Worm (Caenorhabditis elegans) whole organism, young adult: ENCODE data around the gene Y69E1A.8.

Experiments used
- B0336.3 ChIP-seq: fragments of 200-800 bp; sonication (Bioruptor generic); IDR thresholded peaks from 2 replicates; pipeline ENCODE4 v1.3.6; 2022; ENCODE audit warnings: missing genetic modification characterization, missing compliant biosample characterization
- D2030.7 ChIP-seq: fragments of 200-800 bp; sonication (Bioruptor generic); IDR thresholded peaks from 2 replicates; pipeline ENCODE4 v1.3.6; 2022; ENCODE audit warnings: missing genetic modification reagents, missing genetic modification characterization, missing compliant biosample characterization
- F33H1.4 ChIP-seq: fragments of 200-800 bp; sonication (Bioruptor generic); IDR thresholded peaks from 2 replicates; pipeline ENCODE4 v1.3.6; 2022; ENCODE audit warnings: missing genetic modification reagents, missing genetic modification characterization, missing compliant biosample characterization
- F52B5.7 ChIP-seq: sonication (generic microtip); optimal IDR thresholded peaks from 2 replicates; lab custom pipeline; 2016; ENCODE audit warnings: mild to moderate bottlenecking, missing genetic modification characterization, missing compliant biosample characterization
- F57A8.1 ChIP-seq: fragments of 200-800 bp; sonication (Bioruptor generic); optimal IDR thresholded peaks from 2 replicates; lab custom pipeline; 2018; ENCODE audit warnings: mild to moderate bottlenecking, missing genetic modification characterization, moderate library complexity, missing compliant biosample characterization
- Y53G8AR.9 ChIP-seq: fragments of 200-800 bp; sonication (Bioruptor generic); conservative IDR thresholded peaks from 2 replicates; pipeline ENCODE4 v1.3.6; 2022; ENCODE audit warnings: missing genetic modification reagents, missing genetic modification characterization, missing compliant biosample characterization
- akir-1 ChIP-seq: fragments of 200-800 bp; sonication (Bioruptor generic); optimal IDR thresholded peaks from 2 replicates; lab custom pipeline; 2018; ENCODE audit warnings: mild to moderate bottlenecking, missing genetic modification characterization, moderate library complexity, missing compliant biosample characterization
- ama-1 ChIP-seq, 3 experiments: fragments of 150-350 bp in 1 of 3; sonication (generic microtip) in 2 of 3; optimal IDR thresholded peaks; 2 replicates each; lab custom pipeline; 2014 to 2018; ENCODE audit warnings: missing biosample characterization in 2 of 3, missing genetic modification characterization in 2 of 3, missing genetic modification reagents in 2 of 3
- atf-7 ChIP-seq: sonication (generic microtip); optimal IDR thresholded peaks from 2 replicates; lab custom pipeline; 2017; ENCODE audit warnings: mild to moderate bottlenecking, missing genetic modification characterization, missing compliant biosample characterization
- athp-1 ChIP-seq: sonication (generic microtip); optimal IDR thresholded peaks from 2 replicates; lab custom pipeline; 2017; ENCODE audit warnings: mild to moderate bottlenecking, missing genetic modification characterization, missing compliant biosample characterization
- cebp-2 ChIP-seq: fragments of 200-800 bp; sonication (Bioruptor generic); IDR thresholded peaks from 2 replicates; pipeline ENCODE4 v1.3.6; 2022; ENCODE audit warnings: missing genetic modification characterization, missing compliant biosample characterization
- ceh-91 ChIP-seq: fragments of 200-800 bp; sonication (Bioruptor generic); IDR thresholded peaks from 2 replicates; pipeline ENCODE4 v1.3.6; 2022; ENCODE audit warnings: missing genetic modification reagents, missing genetic modification characterization, missing compliant biosample characterization
- dox-1 ChIP-seq: fragments of 200-800 bp; sonication (Bioruptor generic); IDR thresholded peaks from 2 replicates; pipeline ENCODE4 v1.3.6; 2022; ENCODE audit warnings: missing genetic modification reagents, missing genetic modification characterization, missing compliant biosample characterization
- egl-18 ChIP-seq: fragments of 200-800 bp; sonication (Bioruptor generic); IDR thresholded peaks from 2 replicates; pipeline ENCODE4 v1.3.6; 2022; ENCODE audit warnings: missing genetic modification reagents, missing genetic modification characterization, missing compliant biosample characterization
- ekl-4 ChIP-seq: fragments of 200-800 bp; sonication (Bioruptor generic); IDR thresholded peaks from 2 replicates; pipeline ENCODE4 v1.3.6; 2022; ENCODE audit warnings: missing genetic modification reagents, missing genetic modification characterization, missing compliant biosample characterization
- hsf-1 ChIP-seq: fragments of 200-800 bp; sonication (Bioruptor generic); IDR thresholded peaks from 2 replicates; pipeline ENCODE4 v1.3.6; 2022; ENCODE audit warnings: missing genetic modification reagents, missing genetic modification characterization, missing compliant biosample characterization
- lin-40 ChIP-seq: sonication (generic microtip); optimal IDR thresholded peaks from 2 replicates; lab custom pipeline; 2016; ENCODE audit warnings: missing genetic modification characterization, mild to moderate bottlenecking, missing compliant biosample characterization, missing genotype, missing genetic modification reagents
- lsl-1 ChIP-seq: fragments of 200-800 bp; sonication (Bioruptor generic); optimal IDR thresholded peaks from 2 replicates; lab custom pipeline; 2018; ENCODE audit warnings: mild to moderate bottlenecking, missing genetic modification characterization, moderate library complexity, missing compliant biosample characterization
- madf-3 ChIP-seq: fragments of 200-800 bp; sonication (Bioruptor generic); IDR thresholded peaks from 2 replicates; pipeline ENCODE4 v1.3.6; 2022; ENCODE audit warnings: missing genetic modification reagents, missing genetic modification characterization, missing compliant biosample characterization
- madf-6 ChIP-seq: fragments of 200-800 bp; sonication (Bioruptor generic); IDR thresholded peaks from 2 replicates; pipeline ENCODE4 v1.3.6; 2022; ENCODE audit warnings: missing genetic modification reagents, missing genetic modification characterization, missing compliant biosample characterization
- madf-8 ChIP-seq: fragments of 200-800 bp; sonication (Bioruptor generic); conservative IDR thresholded peaks from 2 replicates; pipeline ENCODE4 v1.3.6; 2022; ENCODE audit warnings: missing genetic modification reagents, missing genetic modification characterization, missing compliant biosample characterization
- nhr-90 ChIP-seq: sonication (generic microtip); optimal IDR thresholded peaks from 2 replicates; lab custom pipeline; 2016; ENCODE audit warnings: missing genotype, mild to moderate bottlenecking, missing genetic modification characterization, missing compliant biosample characterization
- pha-4 ChIP-seq: fragments of 150-350 bp; sonication (generic microtip); optimal IDR thresholded peaks from 2 replicates; lab custom pipeline; 2014; ENCODE audit warnings: missing biosample characterization, missing genetic modification reagents, missing genetic modification characterization
- rcor-1 ChIP-seq: fragments of 200-800 bp; sonication (Bioruptor generic); IDR thresholded peaks from 2 replicates; pipeline ENCODE4 v1.3.6; 2022; ENCODE audit warnings: missing genetic modification reagents, missing genetic modification characterization, missing compliant biosample characterization
- tbp1 ChIP-seq: fragments of 200-800 bp; sonication (Bioruptor generic); optimal IDR thresholded peaks from 2 replicates; lab custom pipeline; 2018; ENCODE audit warnings: mild to moderate bottlenecking, missing genetic modification characterization, missing compliant biosample characterization
- unc-130 ChIP-seq: sonication (generic microtip); optimal IDR thresholded peaks from 2 replicates; lab custom pipeline; 2016; ENCODE audit warnings: missing genetic modification reagents, missing genetic modification characterization, missing compliant biosample characterization
- zim-3 ChIP-seq: sonication (generic microtip); optimal IDR thresholded peaks from 2 replicates; lab custom pipeline; 2017; ENCODE audit warnings: mild to moderate bottlenecking, missing genetic modification characterization, moderate library complexity, missing compliant biosample characterization
- ztf-25 ChIP-seq: fragments of 200-800 bp; sonication (Bioruptor generic); IDR thresholded peaks from 2 replicates; pipeline ENCODE4 v1.3.6; 2022; ENCODE audit warnings: missing genetic modification reagents, missing genetic modification characterization, missing compliant biosample characterization
- ztf-26 ChIP-seq: sonication (generic microtip); optimal IDR thresholded peaks from 2 replicates; lab custom pipeline; 2017; ENCODE audit warnings: missing genetic modification characterization, missing compliant biosample characterization

The Y69E1A.8 gene

ce11 chrIV:10985568-10986035 lies 19.2 kb downstream of the Y69E1A.8 start, which contains the start of gene cyb-2.1 (continued):
- TF ChIP-seq athp-1 (tag; lab: Kevin White, UChicago): no peak
- no peak for TF ChIP-seq tbp1 (GFP tag; lab: Kevin White, UChicago)
- TF ChIP-seq lsl-1 (GFP tag; lab: Kevin White, UChicago): peak; percentile 84
- no peak for TF ChIP-seq akir-1 (GFP tag; lab: Kevin White, UChicago)
- TF ChIP-seq ama-1 (optimal IDR thresholded peaks at IDR 0.05; lab: Kevin White, UChicago): no peak
- TF ChIP-seq ama-1 (GFP tag; optimal IDR thresholded peaks at IDR 0.05; lab: Kevin White, UChicago): no peak
- TF ChIP-seq egl-18 (GFP tag; lab: Robert Waterston, UW): no peak
- no peak for TF ChIP-seq atf-7 (tag; lab: Kevin White, UChicago)
- peak; percentile 43; the same call in 1 of the 2 replicates for TF ChIP-seq rcor-1 (GFP tag; lab: Robert Waterston, UW)
- TF ChIP-seq nhr-90 (tag; lab: Kevin White, UChicago): no peak
- no peak for TF ChIP-seq cebp-2 (GFP tag; lab: Robert Waterston, UW)
- peak; percentile 96 for TF ChIP-seq madf-8 (GFP tag; lab: Robert Waterston, UW)
- TF ChIP-seq pha-4 (tag; lab: Kevin White, UChicago): no peak
- TF ChIP-seq dox-1: no peak
- TF ChIP-seq madf-3 (GFP tag; lab: Robert Waterston, UW): no peak
- TF ChIP-seq unc-130: no peak
- TF ChIP-seq madf-6 (GFP tag; lab: Robert Waterston, UW): peak; percentile 98
- TF ChIP-seq ztf-26 (tag; lab: Kevin White, UChicago): no peak

DNA sequence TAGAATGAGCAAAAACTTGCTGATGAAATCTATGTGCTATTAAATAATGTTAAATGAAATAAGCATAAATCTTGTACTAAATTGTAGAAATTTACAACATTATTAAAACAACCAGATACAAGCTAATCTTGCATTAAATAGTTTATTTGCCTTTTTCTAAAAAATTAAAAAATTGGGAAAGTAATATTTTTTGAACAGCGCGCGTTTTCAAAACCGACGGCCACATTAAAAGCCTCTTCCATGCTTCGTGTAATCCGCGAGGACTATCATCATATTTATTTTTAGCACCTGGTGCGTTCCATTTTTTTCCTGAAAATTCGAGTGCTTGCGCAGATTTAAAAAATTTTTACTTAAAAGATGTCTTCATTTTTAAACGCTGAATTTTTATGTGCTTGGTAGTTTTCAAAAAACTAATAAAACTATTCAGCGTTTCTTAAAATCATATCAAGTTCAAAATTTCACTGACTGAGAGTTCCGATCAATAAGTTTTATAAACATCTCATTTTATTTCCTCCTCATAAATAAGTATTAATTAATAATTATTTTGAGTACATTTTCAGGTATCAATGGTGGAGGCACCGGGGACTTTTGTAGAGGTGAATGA lies 21.0 kb downstream of the Y69E1A.8 start, which contains the start of gene Y43E12A.3:
Y43E12A.3 (plus strand) TSS at position 554 of the 604 bp plus-strand sequence.
- 0 out of 2 replicates have a peak, but pooled peaks have one; percentile 5 for TF ChIP-seq rcor-1 (GFP tag; lab: Robert Waterston, UW)
- TF ChIP-seq hsf-1: 0 out of 2 replicates have a peak, but pooled peaks have one; percentile 43
- TF ChIP-seq madf-6 (GFP tag; lab: Robert Waterston, UW): peak; percentile 72
- peak; percentile 34; the same call in 1 of the 2 replicates for TF ChIP-seq ceh-91 (GFP tag; lab: Robert Waterston, UW)
- TF ChIP-seq D2030.7 (GFP tag; lab: Robert Waterston, UW): peak; percentile 24; the same call in 1 of the 2 replicates
- peak; percentile 30; the same call in 1 of the 2 replicates for TF ChIP-seq madf-8 (GFP tag; lab: Robert Waterston, UW)
- 0 out of 2 replicates have a peak, but pooled peaks have one; percentile 48 for TF ChIP-seq Y53G8AR.9 (GFP tag; lab: Robert Waterston, UW)
- TF ChIP-seq ekl-4 (GFP tag; lab: Robert Waterston, UW): peak; percentile 60; the same call in 1 of the 2 replicates
- TF ChIP-seq F33H1.4 (GFP tag; lab: Robert Waterston, UW): peak; percentile 28; the same call in 1 of the 2 replicates

DNA sequence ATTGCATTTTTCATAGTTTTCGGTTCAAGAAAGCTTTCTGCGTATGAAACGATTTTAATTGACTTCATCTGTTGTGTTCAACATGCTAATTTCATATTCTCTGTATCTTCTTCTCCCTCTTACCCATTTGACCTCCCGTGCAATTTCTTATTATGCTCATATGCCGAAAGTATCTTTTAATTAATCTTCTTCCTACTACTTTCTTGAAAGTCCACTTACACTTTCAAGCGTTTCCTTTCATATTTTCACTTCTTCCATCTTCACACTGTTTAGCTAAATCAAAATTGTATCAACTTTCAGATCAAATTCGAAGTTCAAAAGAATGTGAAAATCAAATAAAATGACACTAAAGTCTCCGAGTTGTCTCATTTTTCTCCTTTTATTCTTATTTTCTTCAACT lies 24.3 kb downstream of the Y69E1A.8 start, which contains the start of gene F13H10.5:
F13H10.5 (plus strand) TSS at position 301 of the 400 bp plus-strand sequence.
- no peak for TF ChIP-seq F52B5.7 (tag; lab: Kevin White, UChicago)

DNA sequence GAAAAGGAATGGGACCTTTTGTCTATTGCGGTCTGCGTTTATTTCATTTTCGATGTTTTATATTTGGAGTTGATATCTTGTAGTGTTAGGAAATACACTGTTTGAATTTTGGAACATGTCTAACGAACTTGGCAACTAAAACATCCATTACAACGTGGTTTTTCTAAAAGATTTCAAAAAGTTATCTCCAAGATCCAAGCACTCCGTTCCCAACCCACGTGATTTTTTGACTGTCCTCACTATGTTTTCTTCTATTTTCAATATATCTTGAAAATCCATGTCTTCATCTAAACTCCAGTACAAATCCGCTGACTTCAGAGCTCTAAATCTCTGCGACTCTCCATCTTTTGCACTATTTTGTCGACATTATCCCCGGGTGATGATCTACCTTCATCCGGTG lies 35.2 kb downstream of the Y69E1A.8 start, which contains the start of gene F13H10.9:
F13H10.9 (plus strand) TSS at position 301 of the 400 bp plus-strand sequence.
- no peak for TF ChIP-seq zim-3
- TF ChIP-seq dox-1: no peak
- no peak for TF ChIP-seq ztf-25 (GFP tag; lab: Robert Waterston, UW)

- no peak for TF ChIP-seq lin-40
- no peak for TF ChIP-seq F57A8.1 (GFP tag; lab: Kevin White, UChicago)
- no peak for TF ChIP-seq B0336.3 (GFP tag; lab: Robert Waterston, UW)
- TF ChIP-seq ama-1 (optimal IDR thresholded peaks at IDR 0.05; lab: Kevin White, UChicago): no peak
- TF ChIP-seq ama-1 (GFP tag; optimal IDR thresholded peaks at IDR 0.05; lab: Kevin White, UChicago): no peak
Observed at ce11 chrIV:11004273-11004672, 37.9 kb downstream of the Y69E1A.8 start, which contains the start of gene F13H10.1. Gene F13H10.1 (plus strand): TSS chrIV:11004573.
